Worm (Caenorhabditis elegans): ENCODE results near the gene cyd-1.

The cyd-1 gene

DNA sequence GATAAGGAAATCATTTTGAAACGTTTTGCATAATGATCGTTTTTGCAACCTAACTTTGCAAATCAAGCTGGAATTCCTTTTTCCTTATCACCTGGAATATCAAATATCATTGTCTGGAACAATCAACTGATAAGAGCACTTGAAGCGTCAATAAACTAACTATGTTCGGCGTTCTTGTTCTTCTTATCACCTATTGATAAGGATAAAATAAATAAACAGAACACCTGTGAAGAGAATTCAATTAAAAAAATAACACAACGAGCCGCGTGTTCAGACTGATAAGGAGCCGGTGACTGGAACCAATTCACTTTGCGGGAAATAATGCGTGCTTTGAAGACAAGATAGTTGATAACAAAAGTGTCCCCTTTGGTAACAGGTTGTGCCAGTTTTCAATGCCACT lies at the start of gene cyd-1:
Gene cyd-1 (plus strand): TSS at position 380 of the 400 bp plus-strand sequence.
- TF ChIP-seq dox-1 (GFP tag; IDR thresholded peaks at IDR 0.05) = peak; percentile 51
- TF ChIP-seq B0035.1 (tag; optimal IDR thresholded peaks at IDR 0.05) = no peak
- TF ChIP-seq ets-4 (GFP tag; optimal IDR thresholded peaks at IDR 0.05) = peak; percentile 61
- peak; percentile 38 for TF ChIP-seq unc-62 (GFP tag; optimal IDR thresholded peaks at IDR 0.05)
- no peak for TF ChIP-seq nhr-90 (tag; optimal IDR thresholded peaks at IDR 0.05)
- TF ChIP-seq nhr-80 (tag; optimal IDR thresholded peaks at IDR 0.05) = peak; percentile 82

ce11 chrII:12931456-12931923 lies 48.9 kb upstream of the cyd-1 start, which contains the start of gene dct-18:
Gene dct-18, plus strand, starts transcription at chrII:12931873.
- TF ChIP-seq ets-4 (GFP tag; optimal IDR thresholded peaks at IDR 0.05) (peak; percentile 1), aptf-3 (GFP tag; IDR thresholded peaks at IDR 0.05) (no peak), snpc-4 (GFP tag; optimal IDR thresholded peaks at IDR 0.05) (no peak), snpc-4 (tag; optimal IDR thresholded peaks at IDR 0.05) (no peak), mcd-1 (GFP tag; IDR thresholded peaks at IDR 0.05) (no peak), F49E8.2 (tag; optimal IDR thresholded peaks at IDR 0.05; ENCODE audit: insufficient read depth) (no peak), madf-6 (GFP tag; IDR thresholded peaks at IDR 0.05) (no peak), hmg-1.2 (GFP tag; IDR thresholded peaks at IDR 0.05) (no peak), nhr-80 (tag; optimal IDR thresholded peaks at IDR 0.05) (peak; percentile 77), let-607 (tag; optimal IDR thresholded peaks at IDR 0.05) (peak; percentile 47 to 60), T07F8.4 (tag; optimal IDR thresholded peaks at IDR 0.05) (no peak), lir-1 (GFP tag; conservative IDR thresholded peaks at IDR 0.05) (no peak), ztf-25 (GFP tag; IDR thresholded peaks at IDR 0.05) (no peak)

ce11 chrII:12935259-12935658 lies 45.1 kb upstream of the cyd-1 start, which contains the start of gene lips-9:
Gene lips-9, minus strand, starts transcription at chrII:12935359.
- TF ChIP-seq T07F8.4 (tag; optimal IDR thresholded peaks at IDR 0.05) = no peak
- no peak for TF ChIP-seq hmg-1.2 (GFP tag; IDR thresholded peaks at IDR 0.05)
- TF ChIP-seq lin-26 (GFP tag; IDR thresholded peaks at IDR 0.05) = no peak
- no peak for TF ChIP-seq D2030.7 (GFP tag; IDR thresholded peaks at IDR 0.05)
- no peak for TF ChIP-seq zim-3 (tag; optimal IDR thresholded peaks at IDR 0.05)
- TF ChIP-seq him-1 (tag; optimal IDR thresholded peaks at IDR 0.05) = no peak
- TF ChIP-seq lin-54 (GFP tag; optimal IDR thresholded peaks at IDR 0.05) = no peak
- TF ChIP-seq nhr-120 (GFP tag; IDR thresholded peaks at IDR 0.05) = no peak
- TF ChIP-seq dpff-1 (tag; optimal IDR thresholded peaks at IDR 0.05) = no peak
- TF ChIP-seq aptf-3 (GFP tag; IDR thresholded peaks at IDR 0.05) = no peak
- no peak for TF ChIP-seq ceh-27 (GFP tag; optimal IDR thresholded peaks at IDR 0.05)
- TF ChIP-seq ccch-3 (GFP tag; optimal IDR thresholded peaks at IDR 0.05) = no peak
- no peak for TF ChIP-seq gei-17 (GFP tag; optimal IDR thresholded peaks at IDR 0.05)
- TF ChIP-seq Y53G8AR.9 (GFP tag; conservative IDR thresholded peaks at IDR 0.05) = no peak

- TF ChIP-seq hmg-1.2 (GFP tag; IDR thresholded peaks at IDR 0.05) = peak; percentile 38; the same call in 1 of the 2 replicates
- no peak for TF ChIP-seq bed-2 (GFP tag; IDR thresholded peaks at IDR 0.05)
- TF ChIP-seq cebp-1 (GFP tag; IDR thresholded peaks at IDR 0.05) = no peak
- peak; percentile 58 for TF ChIP-seq cebp-1 (tag; optimal IDR thresholded peaks at IDR 0.05)
- TF ChIP-seq ztf-3 (GFP tag; optimal IDR thresholded peaks at IDR 0.05) = no peak
- TF ChIP-seq snpc-4 (GFP tag; optimal IDR thresholded peaks at IDR 0.05) = no peak
- TF ChIP-seq snpc-4 (tag; optimal IDR thresholded peaks at IDR 0.05) = peak in 1 of 4 experiments; percentile 33
- no peak for TF ChIP-seq egl-18 (GFP tag; IDR thresholded peaks at IDR 0.05)
Observed at ce11 chrII:12939161-12939560, 41.2 kb upstream of the cyd-1 start.

All from whole organism, young adult.